Worm (Caenorhabditis elegans) whole organism, young adult: Measurements from ENCODE around the gene C45G9.12.

Experiments
- F10E7.11 ChIP-seq: sonication (generic microtip); optimal IDR thresholded peaks from 2 replicates; lab custom pipeline; 2017; ENCODE audit warnings: mild to moderate bottlenecking, missing genetic modification characterization, moderate library complexity, missing compliant biosample characterization
- K11D2.4 ChIP-seq: fragments of 200-800 bp; sonication (Bioruptor generic); IDR thresholded peaks from 2 replicates; pipeline ENCODE4 v1.3.6; 2022; ENCODE audit warnings: missing genetic modification reagents, missing genetic modification characterization, missing compliant biosample characterization
- Y79H2A.3 ChIP-seq: fragments of 200-800 bp; sonication (Bioruptor generic); conservative IDR thresholded peaks from 2 replicates; pipeline ENCODE4 v1.3.6; 2022; ENCODE audit warnings: missing genetic modification reagents, missing genetic modification characterization, missing compliant biosample characterization
- ama-1 ChIP-seq, 3 experiments: fragments of 150-350 bp in 1 of 3; sonication (generic microtip) in 2 of 3; optimal IDR thresholded peaks; 2 replicates each; lab custom pipeline; 2014 to 2018; ENCODE audit warnings: missing biosample characterization in 2 of 3, missing genetic modification characterization in 2 of 3, missing genetic modification reagents in 2 of 3
- attf-6 ChIP-seq: fragments of 200-800 bp; sonication (Bioruptor generic); IDR thresholded peaks from 2 replicates; pipeline ENCODE4 v1.3.6; 2022; ENCODE audit warnings: missing genetic modification reagents, missing genetic modification characterization, missing compliant biosample characterization
- bed-2 ChIP-seq: fragments of 200-800 bp; sonication (Bioruptor generic); IDR thresholded peaks from 2 replicates; pipeline ENCODE4 v1.3.6; 2022; ENCODE audit warnings: missing genetic modification reagents, missing genetic modification characterization, missing compliant biosample characterization
- ceh-100 ChIP-seq: fragments of 200-800 bp; sonication (Bioruptor generic); IDR thresholded peaks from 2 replicates; pipeline ENCODE4 v1.3.6; 2022; ENCODE audit warnings: missing genetic modification reagents, missing genetic modification characterization, missing compliant biosample characterization
- hlh-26 ChIP-seq: fragments of 200-800 bp; sonication (Bioruptor generic); conservative IDR thresholded peaks from 2 replicates; pipeline ENCODE4 v1.3.6; 2022; ENCODE audit warnings: missing genetic modification reagents, missing genetic modification characterization, missing compliant biosample characterization
- let-526 ChIP-seq: fragments of 200-800 bp; sonication (Bioruptor generic); IDR thresholded peaks from 2 replicates; pipeline ENCODE4 v1.3.6; 2022; ENCODE audit warnings: missing genetic modification reagents, missing genetic modification characterization, missing compliant biosample characterization
- mcd-1 ChIP-seq: fragments of 200-800 bp; sonication (Bioruptor generic); IDR thresholded peaks from 2 replicates; pipeline ENCODE4 v1.3.6; 2022; ENCODE audit warnings: missing genetic modification reagents, missing genetic modification characterization, missing compliant biosample characterization
- nfyb-1 ChIP-seq: fragments of 200-800 bp; sonication (Bioruptor generic); IDR thresholded peaks from 2 replicates; pipeline ENCODE4 v1.3.6; 2022; ENCODE audit warnings: missing genetic modification reagents, missing genetic modification characterization, missing compliant biosample characterization
- sdz-38 ChIP-seq: sonication (generic microtip); optimal IDR thresholded peaks from 2 replicates; lab custom pipeline; 2016; ENCODE audit warnings: missing genotype, missing genetic modification characterization, missing compliant biosample characterization
- unc-130 ChIP-seq: sonication (generic microtip); optimal IDR thresholded peaks from 2 replicates; lab custom pipeline; 2016; ENCODE audit warnings: missing genetic modification reagents, missing genetic modification characterization, missing compliant biosample characterization
- unc-62 ChIP-seq: fragments of 150-350 bp; optimal IDR thresholded peaks from 2 replicates; lab custom pipeline; 2014; ENCODE audit warnings: missing biosample characterization, missing genetic modification reagents, missing genetic modification characterization

ce11 chrIII:5092345-5092744 is 20.9 kb upstream of the C45G9.12 start:
- TF ChIP-seq ama-1 (optimal IDR thresholded peaks at IDR 0.05; lab: Kevin White, UChicago) (no peak), ama-1 (GFP tag; optimal IDR thresholded peaks at IDR 0.05; lab: Kevin White, UChicago) (no peak), unc-62 (GFP tag; lab: Kevin White, UChicago) (no peak), let-526 (GFP tag; lab: Robert Waterston, UW) (no peak), sdz-38 (tag; lab: Kevin White, UChicago) (no peak), attf-6 (GFP tag; lab: Robert Waterston, UW) (no peak), nfyb-1 (GFP tag; lab: Robert Waterston, UW) (no peak), mcd-1 (GFP tag; lab: Robert Waterston, UW) (no peak), bed-2 (GFP tag; lab: Robert Waterston, UW) (no peak), ceh-100 (GFP tag; lab: Robert Waterston, UW) (no peak), Y79H2A.3 (GFP tag; lab: Robert Waterston, UW) (no peak), hlh-26 (no peak), F10E7.11 (tag; lab: Kevin White, UChicago) (no peak), K11D2.4 (GFP tag; lab: Robert Waterston, UW) (no peak), unc-130 (GFP tag; lab: Kevin White, UChicago) (no peak)
